Fruit fly (Drosophila melanogaster) whole organism, embryonic: ENCODE results near the gene CG12115.

ENCODE experiments used
- ATbp ChIP-seq: fragments of 200-800 bp; sonication (Bioruptor generic); optimal IDR thresholded peaks from 2 replicates; lab custom pipeline; 2017; ENCODE audit warnings: missing biosample characterization, mild to moderate bottlenecking, missing genetic modification characterization, missing genetic modification reagents
- CG10431 ChIP-seq: fragments of 200-800 bp; sonication (Bioruptor generic); optimal IDR thresholded peaks from 3 replicates; lab custom pipeline; 2018; ENCODE audit warnings: missing biosample characterization, mild to moderate bottlenecking, missing genetic modification characterization
- CG16813 ChIP-seq: fragments of 200-800 bp; sonication (Bioruptor generic); IDR thresholded peaks from 3 replicates; pipeline ENCODE4 v1.3.6; 2022; ENCODE audit warnings: missing biosample characterization, missing genetic modification characterization; ENCODE audit not compliant: partially characterized antibody
- CG17359 ChIP-seq: fragments of 200-800 bp; sonication (Bioruptor generic); optimal IDR thresholded peaks from 3 replicates; lab custom pipeline; 2018; ENCODE audit warnings: missing biosample characterization, mild to moderate bottlenecking, missing genetic modification characterization, moderate library complexity
- CG17361 ChIP-seq: fragments of 200-800 bp; sonication (Bioruptor generic); IDR thresholded peaks from 3 replicates; pipeline ENCODE4 v1.3.6; 2022; ENCODE audit warnings: missing biosample characterization, missing genetic modification characterization
- CG30403 ChIP-seq: fragments of 200-800 bp; sonication (Bioruptor generic); optimal IDR thresholded peaks from 3 replicates; lab custom pipeline; 2016; ENCODE audit warnings: missing biosample characterization, missing genetic modification characterization
- CG32532 ChIP-seq: fragments of 200-800 bp; sonication (Bioruptor generic); IDR thresholded peaks from 2 replicates; pipeline ENCODE4 v1.3.6; 2022; ENCODE audit warnings: missing biosample characterization, missing genetic modification characterization
- CG32772 ChIP-seq: fragments of 200-800 bp; sonication (Bioruptor generic); IDR thresholded peaks from 2 replicates; pipeline ENCODE4 v1.3.6; 2022; ENCODE audit warnings: missing biosample characterization, missing genetic modification characterization
- CG3281 ChIP-seq: fragments of 200-800 bp; sonication (Bioruptor generic); optimal IDR thresholded peaks from 3 replicates; lab custom pipeline; 2017; ENCODE audit warnings: missing biosample characterization, mild to moderate bottlenecking, missing genetic modification characterization
- CG33557 ChIP-seq: fragments of 200-800 bp; sonication (Bioruptor generic); optimal IDR thresholded peaks from 2 replicates; lab custom pipeline; 2019; ENCODE audit warnings: missing biosample characterization, mild to moderate bottlenecking, missing genetic modification characterization, moderate library complexity
- CG4282 ChIP-seq: fragments of 200-800 bp; sonication (Bioruptor generic); optimal IDR thresholded peaks from 2 replicates; lab custom pipeline; 2016; ENCODE audit warnings: missing biosample characterization, missing genetic modification characterization
- CG6689 ChIP-seq: fragments of 200-800 bp; sonication (Bioruptor generic); IDR thresholded peaks from 2 replicates; pipeline ENCODE4 v1.3.6; 2022; ENCODE audit warnings: missing biosample characterization, missing genetic modification characterization
- CG7839 ChIP-seq: fragments of 200-800 bp; sonication (Bioruptor generic); optimal IDR thresholded peaks from 3 replicates; lab custom pipeline; 2018; ENCODE audit warnings: missing biosample characterization, mild to moderate bottlenecking, missing genetic modification characterization, moderate library complexity
- CG8924 ChIP-seq: fragments of 200-800 bp; optimal IDR thresholded peaks from 3 replicates; lab custom pipeline; 2019; ENCODE audit warnings: missing biosample characterization, mild to moderate bottlenecking, missing genetic modification characterization, moderate library complexity
- CG9876 ChIP-seq: fragments of 200-800 bp; sonication (Bioruptor generic); optimal IDR thresholded peaks from 2 replicates; lab custom pipeline; 2016; ENCODE audit warnings: missing biosample characterization, missing genetic modification characterization
- CHES-1-like ChIP-seq: fragments of 200-800 bp; sonication (Bioruptor generic); optimal IDR thresholded peaks from 2 replicates; lab custom pipeline; 2016; ENCODE audit warnings: missing biosample characterization, missing genetic modification characterization
- CrebB ChIP-seq: fragments of 200-800 bp; sonication (Bioruptor generic); optimal IDR thresholded peaks from 3 replicates; lab custom pipeline; 2018; ENCODE audit warnings: missing biosample characterization, mild to moderate bottlenecking, missing genetic modification characterization
- Deaf1 ChIP-seq: fragments of 200-800 bp; optimal IDR thresholded peaks from 3 replicates; lab custom pipeline; 2019; ENCODE audit warnings: missing biosample characterization, mild to moderate bottlenecking, missing genetic modification characterization, moderate library complexity
- Fer1 ChIP-seq: fragments of 200-800 bp; sonication (Bioruptor generic); optimal IDR thresholded peaks from 2 replicates; lab custom pipeline; 2017; ENCODE audit warnings: missing biosample characterization, mild to moderate bottlenecking, missing genetic modification characterization
- HmgD ChIP-seq: fragments of 200-800 bp; sonication (Bioruptor generic); optimal IDR thresholded peaks from 3 replicates; lab custom pipeline; 2016; ENCODE audit warnings: missing biosample characterization, missing genetic modification characterization
- Lim3 ChIP-seq: fragments of 200-800 bp; sonication (Bioruptor generic); IDR thresholded peaks from 2 replicates; pipeline ENCODE4 v1.3.6; 2022; ENCODE audit warnings: missing biosample characterization, missing genetic modification characterization
- Mes4 ChIP-seq: fragments of 200-800 bp; sonication (Bioruptor generic); optimal IDR thresholded peaks from 2 replicates; lab custom pipeline; 2016; ENCODE audit warnings: missing biosample characterization, missing genetic modification characterization
- Rfx ChIP-seq: fragments of 200-800 bp; sonication (Bioruptor generic); IDR thresholded peaks from 2 replicates; pipeline ENCODE4 v1.3.6; 2022; ENCODE audit warnings: missing biosample characterization, missing genetic modification characterization
- Stat92E ChIP-seq, 3 experiments: fragments of >200 bp in 2 of 3; fragments of 200-800 bp in 1 of 3; sonication (Bioruptor generic) in 1 of 3; optimal IDR thresholded peaks; 2 replicates each; lab custom pipeline; 2017 to 2019; ENCODE audit warnings: missing biosample characterization in 3 of 3, missing genetic modification characterization in 3 of 3, mild to moderate bottlenecking in 1 of 3, moderate library complexity in 1 of 3
- YL-1 ChIP-seq: fragments of 200-800 bp; sonication (Bioruptor generic); optimal IDR thresholded peaks from 3 replicates; lab custom pipeline; 2017; ENCODE audit warnings: missing biosample characterization, mild to moderate bottlenecking, missing genetic modification characterization
- amos ChIP-seq: fragments of 200-800 bp; sonication (Bioruptor generic); IDR thresholded peaks from 2 replicates; pipeline ENCODE4 v1.3.6; 2022; ENCODE audit warnings: missing biosample characterization, missing genetic modification characterization; ENCODE audit not compliant: partially characterized antibody
- ase ChIP-seq: fragments of 200-800 bp; sonication (Bioruptor generic); IDR thresholded peaks from 3 replicates; pipeline ENCODE4 v1.3.6; 2022; ENCODE audit warnings: missing biosample characterization, missing genetic modification characterization
- bcd ChIP-seq: fragments of 200-800 bp; sonication (Bioruptor generic); optimal IDR thresholded peaks from 2 replicates; lab custom pipeline; 2017; ENCODE audit warnings: missing biosample characterization, mild to moderate bottlenecking, missing genetic modification characterization
- bigmax ChIP-seq: fragments of 200-800 bp; sonication (Bioruptor generic); optimal IDR thresholded peaks from 2 replicates; lab custom pipeline; 2018; ENCODE audit warnings: missing biosample characterization, mild to moderate bottlenecking, missing genetic modification characterization
- chinmo ChIP-seq: fragments of 200-800 bp; sonication (Bioruptor generic); IDR thresholded peaks from 4 replicates; pipeline ENCODE4 v1.3.6; 2022; ENCODE audit warnings: missing biosample characterization, missing genetic modification characterization; ENCODE audit not compliant: partially characterized antibody
- chm ChIP-seq: fragments of 200-800 bp; sonication (Bioruptor generic); IDR thresholded peaks from 2 replicates; pipeline ENCODE4 v1.3.6; 2022; ENCODE audit warnings: missing biosample characterization, missing genetic modification characterization
- gfzf ChIP-seq: fragments of 200-800 bp; sonication (Bioruptor generic); optimal IDR thresholded peaks from 2 replicates; lab custom pipeline; 2016; ENCODE audit warnings: missing biosample characterization, mild to moderate bottlenecking, missing genetic modification characterization, moderate library complexity
- gsb ChIP-seq: fragments of 200-800 bp; sonication (Bioruptor generic); IDR thresholded peaks from 2 replicates; pipeline ENCODE4 v1.3.6; 2022; ENCODE audit warnings: missing biosample characterization, missing genetic modification characterization
- hkb ChIP-seq, 2 experiments: fragments of 200-800 bp in 1 of 2; fragments of >200 bp in 1 of 2; sonication (Bioruptor generic) in 1 of 2; IDR thresholded peaks in 1 of 2; optimal IDR thresholded peaks in 1 of 2; 2 replicates each; pipeline versions ENCODE4 v1.3.6 to Lab custom; 2017 to 2022; ENCODE audit warnings: missing biosample characterization in 1 of 2, missing genetic modification characterization in 1 of 2
- hth ChIP-seq: fragments of >200 bp; optimal IDR thresholded peaks from 2 replicates; lab custom pipeline; 2017; ENCODE audit warnings: inconsistent platforms
- ind ChIP-seq: fragments of 200-800 bp; sonication (Bioruptor generic); optimal IDR thresholded peaks from 3 replicates; lab custom pipeline; 2016; ENCODE audit warnings: missing biosample characterization, missing genetic modification characterization
- nerfin-2 ChIP-seq: fragments of 200-800 bp; sonication (Bioruptor generic); IDR thresholded peaks from 2 replicates; pipeline ENCODE4 v1.3.6; 2022; ENCODE audit warnings: missing biosample characterization, missing genetic modification characterization; ENCODE audit not compliant: partially characterized antibody
- oc ChIP-seq: fragments of 200-800 bp; sonication (Bioruptor generic); optimal IDR thresholded peaks from 2 replicates; lab custom pipeline; 2018; ENCODE audit warnings: missing biosample characterization, mild to moderate bottlenecking, missing genetic modification characterization, moderate library complexity
- onecut ChIP-seq: fragments of 200-800 bp; sonication (Bioruptor generic); IDR thresholded peaks from 2 replicates; pipeline ENCODE4 v1.3.6; 2022; ENCODE audit warnings: missing biosample characterization, missing genetic modification characterization
- phol ChIP-seq: fragments of 200-800 bp; sonication (Bioruptor generic); optimal IDR thresholded peaks from 3 replicates; lab custom pipeline; 2018; ENCODE audit warnings: missing biosample characterization, mild to moderate bottlenecking, missing genetic modification characterization, moderate library complexity
- pros ChIP-seq: fragments of 200-800 bp; sonication (Bioruptor generic); optimal IDR thresholded peaks from 3 replicates; lab custom pipeline; 2019; ENCODE audit warnings: missing biosample characterization, mild to moderate bottlenecking, missing genetic modification characterization, moderate library complexity
- pum ChIP-seq: fragments of 200-800 bp; sonication (Bioruptor generic); optimal IDR thresholded peaks from 2 replicates; lab custom pipeline; 2016; ENCODE audit warnings: missing biosample characterization, missing genetic modification characterization
- pzg ChIP-seq: fragments of 200-800 bp; sonication (Bioruptor generic); optimal IDR thresholded peaks from 3 replicates; lab custom pipeline; 2018; ENCODE audit warnings: missing biosample characterization, mild to moderate bottlenecking, missing genetic modification characterization, moderate library complexity
- rib ChIP-seq: fragments of 200-800 bp; sonication (Bioruptor generic); IDR thresholded peaks from 2 replicates; pipeline ENCODE4 v1.3.6; 2022; ENCODE audit warnings: missing biosample characterization, missing genetic modification characterization
- sd ChIP-seq: fragments of 200-800 bp; sonication (Bioruptor generic); optimal IDR thresholded peaks from 3 replicates; lab custom pipeline; 2018; ENCODE audit warnings: missing biosample characterization, mild to moderate bottlenecking, missing genetic modification characterization, moderate library complexity
- slp2 ChIP-seq: fragments of 200-800 bp; sonication (Bioruptor generic); optimal IDR thresholded peaks from 2 replicates; lab custom pipeline; 2016; ENCODE audit warnings: missing biosample characterization, missing genetic modification characterization
- tap ChIP-seq: fragments of 200-800 bp; optimal IDR thresholded peaks from 3 replicates; lab custom pipeline; 2019; ENCODE audit warnings: missing biosample characterization, mild to moderate bottlenecking, missing genetic modification characterization, moderate library complexity
- unpg ChIP-seq: fragments of 200-800 bp; sonication (Bioruptor generic); optimal IDR thresholded peaks from 3 replicates; lab custom pipeline; 2018; ENCODE audit warnings: missing biosample characterization, mild to moderate bottlenecking, missing genetic modification characterization, moderate library complexity
- vvl ChIP-seq: fragments of 200-800 bp; sonication (Bioruptor generic); IDR thresholded peaks from 2 replicates; pipeline ENCODE4 v1.3.6; 2022; ENCODE audit warnings: missing biosample characterization, missing genetic modification characterization

The CG12115 gene

DNA sequence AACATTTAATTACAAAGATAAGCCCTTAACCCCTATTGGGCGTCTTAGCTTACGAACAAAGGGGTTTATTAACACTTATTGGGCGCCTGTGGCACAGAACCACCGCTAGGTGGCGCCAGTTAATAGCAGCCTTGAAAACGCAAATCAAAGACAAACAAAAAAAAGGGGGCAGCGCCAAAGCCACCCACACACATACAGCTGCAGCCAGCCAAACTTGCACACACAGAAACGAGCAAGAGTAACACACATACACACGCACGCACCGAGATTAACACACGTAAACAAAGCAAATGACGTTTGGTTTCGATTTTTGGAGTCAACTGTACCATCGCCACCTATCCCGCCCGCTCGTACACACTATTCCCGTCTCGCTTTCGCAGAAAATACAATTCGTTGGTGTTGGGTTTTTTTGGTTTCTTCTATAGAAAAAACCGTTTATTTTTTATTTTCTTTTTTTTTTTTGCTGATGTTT lies 38.2 kb downstream of the CG12115 start (continued):
- peak; percentile 97 for TF ChIP-seq chinmo (GFP tag; lab: Robert Waterston, UW)
- TF ChIP-seq rib (GFP tag; lab: Robert Waterston, UW): peak; percentile 73; the same call in 1 of the 2 replicates
- peak; percentile 33; the same call in 1 of the 2 replicates for TF ChIP-seq amos (GFP tag; lab: Robert Waterston, UW)
- peak; percentile 76 for TF ChIP-seq vvl (GFP tag; lab: Robert Waterston, UW)
- peak; percentile 58 for TF ChIP-seq YL-1
- peak; percentile 64; the same call in 1 of the 2 replicates for TF ChIP-seq chm (GFP tag; lab: Robert Waterston, UW)
- TF ChIP-seq CrebB (tag; lab: Kevin White, UChicago): peak; percentile 12
- peak; percentile 22; the same call in 1 of the 2 replicates for TF ChIP-seq nerfin-2 (GFP tag; lab: Robert Waterston, UW)
- no peak for TF ChIP-seq Mes4 (GFP tag; lab: Kevin White, UChicago)
- TF ChIP-seq ATbp (GFP tag; lab: Kevin White, UChicago): peak; percentile 84
- peak; percentile 70 for TF ChIP-seq pros (GFP tag; lab: Kevin White, UChicago)
- 0 out of 3 replicates have a peak, but pooled peaks have one; percentile 12 for TF ChIP-seq ase (GFP tag; lab: Robert Waterston, UW)
- TF ChIP-seq CG4282 (GFP tag; lab: Kevin White, UChicago): peak; percentile 27
- peak; percentile 23 for TF ChIP-seq CG9876 (GFP tag; lab: Kevin White, UChicago)
- no peak for TF ChIP-seq bigmax (GFP tag; lab: Kevin White, UChicago)
- TF ChIP-seq onecut (GFP tag; lab: Robert Waterston, UW): peak; percentile 71; the same call in 1 of the 2 replicates
- no peak for TF ChIP-seq gsb (GFP tag; lab: Robert Waterston, UW)
- peak; percentile 10 for TF ChIP-seq pzg (GFP tag; lab: Kevin White, UChicago)
- TF ChIP-seq oc (tag; lab: Kevin White, UChicago): peak; percentile 47
- peak; percentile 4 for TF ChIP-seq sd (tag; lab: Kevin White, UChicago)
- TF ChIP-seq CG7839 (tag; lab: Kevin White, UChicago): peak; percentile 33
- TF ChIP-seq CG17361: 0 out of 3 replicates have a peak, but pooled peaks have one; percentile 18
- TF ChIP-seq hkb (optimal IDR thresholded peaks at IDR 0.05; lab: Kevin White, UChicago): no peak
- peak; percentile 54 for TF ChIP-seq hkb (GFP tag; IDR thresholded peaks at IDR 0.05; lab: Robert Waterston, UW)
- TF ChIP-seq HmgD (GFP tag; lab: Kevin White, UChicago): peak; percentile 44
- TF ChIP-seq CG30403 (GFP tag; lab: Kevin White, UChicago): peak; percentile 28
- 0 out of 2 replicates have a peak, but pooled peaks have one; percentile 29 for TF ChIP-seq CG32772
- TF ChIP-seq Lim3 (GFP tag; lab: Robert Waterston, UW): no peak
- TF ChIP-seq unpg: peak; percentile 22
- TF ChIP-seq phol (tag; lab: Kevin White, UChicago): peak; percentile 9
- TF ChIP-seq CHES-1-like (GFP tag; lab: Kevin White, UChicago): peak; percentile 38
- TF ChIP-seq gfzf (GFP tag; lab: Kevin White, UChicago): peak; percentile 11
- peak; percentile 24 for TF ChIP-seq bcd
- peak; percentile 31 for TF ChIP-seq CG8924
- TF ChIP-seq slp2: no peak
- peak; percentile 65; the same call in 1 of the 2 replicates for TF ChIP-seq CG32532 (GFP tag; lab: Robert Waterston, UW)
- peak; percentile 16 for TF ChIP-seq CG10431
- TF ChIP-seq pum (GFP tag; lab: Kevin White, UChicago): no peak
- TF ChIP-seq CG17359 (tag; lab: Kevin White, UChicago): peak; percentile 32
- no peak for TF ChIP-seq tap (tag; lab: Kevin White, UChicago)
- no peak for TF ChIP-seq CG16813 (GFP tag; lab: Robert Waterston, UW)
- TF ChIP-seq Deaf1 (tag; lab: Kevin White, UChicago): peak; percentile 50
- no peak for TF ChIP-seq hth (lab: Kevin White, UChicago)
- no peak for TF ChIP-seq CG6689 (GFP tag; lab: Robert Waterston, UW)
- TF ChIP-seq CG3281 (GFP tag; lab: Kevin White, UChicago): peak; percentile 53
- TF ChIP-seq Stat92E (GFP tag; optimal IDR thresholded peaks at IDR 0.05; lab: Kevin White, UChicago): peak in 1 of 3 experiments; percentile 17
- TF ChIP-seq CG33557 (GFP tag; lab: Kevin White, UChicago): peak; percentile 44
- peak; percentile 55 for TF ChIP-seq Fer1 (GFP tag; lab: Kevin White, UChicago)
- TF ChIP-seq ind (GFP tag; lab: Kevin White, UChicago): peak; percentile 22
- peak; percentile 35 for TF ChIP-seq Rfx
